Worm (Caenorhabditis elegans) whole organism, mixed stage, embryonic: ENCODE results near the gene alh-1.

Source experiments
- flh-1 ChIP-seq: fragments of 200-800 bp; sonication (Bioruptor generic); optimal IDR thresholded peaks from 2 replicates; lab custom pipeline; 2018; ENCODE audit warnings: mild to moderate bottlenecking, missing genetic modification characterization, moderate library complexity, missing compliant biosample characterization
- lsy-2 ChIP-seq: fragments of 150-350 bp; optimal IDR thresholded peaks from 2 replicates; lab custom pipeline; 2014; ENCODE audit warnings: missing biosample characterization, missing genetic modification characterization
- mep-1 ChIP-seq: fragments of 150-350 bp; optimal IDR thresholded peaks from 2 replicates; lab custom pipeline; 2017; ENCODE audit warnings: missing biosample characterization, missing genetic modification reagents, missing genetic modification characterization, inconsistent platforms
- nhr-12 ChIP-seq: fragments of 150-350 bp; optimal IDR thresholded peaks from 2 replicates; lab custom pipeline; 2014; ENCODE audit warnings: missing biosample characterization, missing genetic modification characterization
- nhr-237 ChIP-seq: fragments of 150-350 bp; optimal IDR thresholded peaks from 2 replicates; lab custom pipeline; 2014; ENCODE audit warnings: missing biosample characterization, missing genetic modification characterization
- nhr-28 ChIP-seq: fragments of 150-350 bp; optimal IDR thresholded peaks from 2 replicates; lab custom pipeline; 2014; ENCODE audit warnings: missing biosample characterization, missing genetic modification characterization
- ztf-11 ChIP-seq: fragments of 150-350 bp; optimal IDR thresholded peaks from 2 replicates; lab custom pipeline; 2014; ENCODE audit warnings: missing biosample characterization, missing genetic modification characterization

- TF ChIP-seq nhr-237 (tag; lab: Kevin White, UChicago) = no peak
- TF ChIP-seq lsy-2 (tag; lab: Kevin White, UChicago) = no peak
- TF ChIP-seq flh-1 (GFP tag; lab: Kevin White, UChicago) = no peak
- TF ChIP-seq mep-1 (tag; lab: Kevin White, UChicago) = no peak
- TF ChIP-seq nhr-28 (tag; lab: Kevin White, UChicago) = no peak
- no peak for TF ChIP-seq nhr-12 (tag; lab: Kevin White, UChicago)
- no peak for TF ChIP-seq ztf-11 (tag; lab: Kevin White, UChicago)
Measured at ce11 chrIII:5085529-5085928, 8.0 kb downstream of the alh-1 start, which contains the start of gene cah-1.
